Worm (Caenorhabditis elegans): Measurements from ENCODE around the gene asm-3.

DNA sequence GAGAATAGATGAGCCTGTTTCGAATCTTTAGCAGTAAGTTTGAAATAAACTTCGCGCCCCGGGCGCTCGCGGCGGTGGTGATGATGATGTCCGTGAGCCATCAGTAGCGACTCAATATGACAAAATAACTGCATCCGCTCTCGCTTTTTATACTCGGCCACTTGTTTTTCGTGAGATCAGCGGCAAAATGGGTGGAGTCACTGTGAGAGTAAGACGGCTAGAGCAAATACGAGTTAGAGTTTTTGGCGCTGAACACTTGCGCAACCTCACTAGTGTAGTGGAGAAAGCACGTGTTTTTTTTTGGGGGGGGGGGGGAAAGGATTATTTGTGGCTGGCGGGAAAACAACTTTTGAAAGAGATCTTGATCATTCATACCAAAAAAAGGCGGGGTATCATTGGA, 17.2 kb downstream of the asm-3 start, which contains the start of gene W03G1.5:
- TF ChIP-seq ztf-11 (tag; optimal IDR thresholded peaks at IDR 0.05) (no peak), ceh-83 (GFP tag; optimal IDR thresholded peaks at IDR 0.05) (no peak), nhr-12 (tag; optimal IDR thresholded peaks at IDR 0.05) (no peak), nhr-28 (tag; optimal IDR thresholded peaks at IDR 0.05) (no peak), M03D4.4 (tag; optimal IDR thresholded peaks at IDR 0.05) (no peak), nhr-76 (tag; optimal IDR thresholded peaks at IDR 0.05) (no peak), elt-1 (tag; optimal IDR thresholded peaks at IDR 0.05; ENCODE audit: borderline replicate concordance, insufficient read depth) (no peak), ces-1 (GFP tag; optimal IDR thresholded peaks at IDR 0.05) (no peak), mep-1 (tag; optimal IDR thresholded peaks at IDR 0.05) (no peak), lin-13 (tag; optimal IDR thresholded peaks at IDR 0.05) (no peak), snpc-4 (tag; optimal IDR thresholded peaks at IDR 0.05) (no peak)

Data from whole organism, mixed stage, embryonic.